Worm (Caenorhabditis elegans): ENCODE data around the gene lsm-4.

DNA sequence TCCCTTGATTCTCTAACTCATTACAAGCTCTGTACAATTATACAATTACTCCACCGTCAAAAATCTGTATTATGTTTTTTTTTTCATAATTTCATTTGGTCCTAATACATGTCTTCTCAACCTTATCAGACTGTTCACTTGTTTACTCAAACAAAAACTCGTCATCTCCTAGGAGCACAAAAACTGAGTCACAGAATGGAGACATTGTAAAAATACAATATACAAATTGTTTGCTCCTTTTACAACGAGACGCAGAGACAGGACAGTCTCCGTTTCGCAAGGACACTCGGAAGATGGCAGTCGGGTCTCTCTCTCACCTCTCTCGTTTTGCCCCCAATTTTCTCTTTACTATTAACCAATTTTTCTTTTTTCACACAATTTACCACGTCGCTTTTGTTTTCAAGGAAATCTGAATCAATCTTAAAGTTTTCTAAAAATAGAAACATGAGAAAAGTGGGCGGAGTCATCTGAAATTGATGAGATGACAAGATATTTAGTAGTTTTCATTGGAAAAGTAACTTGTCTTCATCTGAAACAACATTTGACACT lies 2.7 kb upstream of the lsm-4 start, which contains the start of gene F32A5.8:
- no peak for TF ChIP-seq flh-1 (GFP tag; optimal IDR thresholded peaks at IDR 0.05)
- no peak for TF ChIP-seq tbx-8 (GFP tag; optimal IDR thresholded peaks at IDR 0.05)
- TF ChIP-seq lin-13 (tag; optimal IDR thresholded peaks at IDR 0.05), result no peak
- no peak for TF ChIP-seq snpc-4 (tag; optimal IDR thresholded peaks at IDR 0.05)
- no peak for TF ChIP-seq lin-32 (GFP tag; optimal IDR thresholded peaks at IDR 0.05)
- TF ChIP-seq nhr-12 (tag; optimal IDR thresholded peaks at IDR 0.05), result no peak
- TF ChIP-seq M03D4.4 (tag; optimal IDR thresholded peaks at IDR 0.05), result no peak
- no peak for TF ChIP-seq pha-4 (tag; optimal IDR thresholded peaks at IDR 0.05)
- no peak for TF ChIP-seq hlh-1 (tag; optimal IDR thresholded peaks at IDR 0.05)
- no peak for TF ChIP-seq ztf-11 (tag; optimal IDR thresholded peaks at IDR 0.05)
- TF ChIP-seq sptf-1 (tag; optimal IDR thresholded peaks at IDR 0.05), result no peak
- no peak for TF ChIP-seq bed-3 (GFP tag; optimal IDR thresholded peaks at IDR 0.05)
- TF ChIP-seq nhr-237 (tag; optimal IDR thresholded peaks at IDR 0.05), result no peak
